Worm (Caenorhabditis elegans) whole organism, L2 larva: ENCODE measurements around the gene F54F12.1.
A peak's percentile ranks its signal among the peaks of the same experiment; 100 is the strongest.

Source experiments
- C34F6.9 ChIP-seq: fragments of 150-350 bp; optimal IDR thresholded peaks from 2 replicates; lab custom pipeline; 2014; ENCODE audit warnings: missing biosample characterization, missing genetic modification characterization
- F13H6.1 ChIP-seq: sonication (generic microtip); optimal IDR thresholded peaks from 2 replicates; lab custom pipeline; 2016; ENCODE audit warnings: missing genetic modification characterization, missing compliant biosample characterization
- Y55F3AM.14 ChIP-seq: fragments of 200-800 bp; sonication (Bioruptor generic); optimal IDR thresholded peaks from 2 replicates; lab custom pipeline; 2018; ENCODE audit warnings: mild to moderate bottlenecking, missing genetic modification characterization, missing compliant biosample characterization
- aly-2 ChIP-seq: fragments of 150-350 bp; optimal IDR thresholded peaks from 2 replicates; lab custom pipeline; 2014; ENCODE audit warnings: missing biosample characterization, missing genetic modification characterization
- blmp-1 ChIP-seq: sonication (generic microtip); optimal IDR thresholded peaks from 2 replicates; lab custom pipeline; 2017; ENCODE audit warnings: missing genetic modification characterization, mild to moderate bottlenecking, missing compliant biosample characterization, antibody characterized with exemption, moderate library complexity; ENCODE audit not compliant: insufficient read depth
- ceh-82 ChIP-seq: fragments of 150-350 bp; optimal IDR thresholded peaks from 2 replicates; lab custom pipeline; 2014; ENCODE audit warnings: missing biosample characterization, missing genetic modification characterization
- crh-2 ChIP-seq: sonication (generic microtip); optimal IDR thresholded peaks from 2 replicates; lab custom pipeline; 2017; ENCODE audit warnings: missing biosample characterization, missing genetic modification characterization
- dmd-4 ChIP-seq: sonication (generic microtip); optimal IDR thresholded peaks from 2 replicates; lab custom pipeline; 2017; ENCODE audit warnings: missing biosample characterization, missing genetic modification characterization
- egl-27 ChIP-seq: sonication (generic microtip); optimal IDR thresholded peaks from 3 replicates; lab custom pipeline; 2017; ENCODE audit warnings: missing biosample characterization, missing genetic modification reagents, missing genetic modification characterization
- elt-1 ChIP-seq: fragments of 150-350 bp; optimal IDR thresholded peaks from 2 replicates; lab custom pipeline; 2014; ENCODE audit warnings: missing biosample characterization, missing genetic modification characterization
- elt-3 ChIP-seq: sonication (generic microtip); optimal IDR thresholded peaks from 2 replicates; lab custom pipeline; 2017; ENCODE audit warnings: missing biosample characterization, missing genetic modification characterization
- lin-11 ChIP-seq: fragments of 150-350 bp; sonication (generic microtip); optimal IDR thresholded peaks from 2 replicates; lab custom pipeline; 2014; ENCODE audit warnings: missing biosample characterization, missing genetic modification characterization, inconsistent platforms, mixed read lengths
- lin-13 ChIP-seq: fragments of 150-350 bp; optimal IDR thresholded peaks from 2 replicates; lab custom pipeline; 2014; ENCODE audit warnings: missing biosample characterization, missing genetic modification reagents, missing genetic modification characterization
- lsy-2 ChIP-seq, 2 experiments: fragments of 150-350 bp in 1 of 2; sonication (generic microtip) in 1 of 2; optimal IDR thresholded peaks; 2 replicates each; lab custom pipeline; 2014 to 2017; ENCODE audit warnings: missing biosample characterization in 2 of 2, missing genetic modification characterization in 2 of 2
- mab-5 ChIP-seq: fragments of 150-350 bp; optimal IDR thresholded peaks from 2 replicates; lab custom pipeline; 2014; ENCODE audit warnings: missing biosample characterization, missing genetic modification characterization
- mbf-1 ChIP-seq: sonication (generic microtip); optimal IDR thresholded peaks from 2 replicates; lab custom pipeline; 2017; ENCODE audit warnings: missing biosample characterization, missing genetic modification characterization
- mdl-1 ChIP-seq, 2 experiments: fragments of 150-350 bp in 1 of 2; sonication (generic microtip) in 1 of 2; optimal IDR thresholded peaks; 2 replicates each; lab custom pipeline; 2017; ENCODE audit warnings: missing biosample characterization in 2 of 2, missing genetic modification characterization in 2 of 2
- nhr-10 ChIP-seq: sonication (generic microtip); optimal IDR thresholded peaks from 2 replicates; lab custom pipeline; 2017; ENCODE audit warnings: missing biosample characterization, missing genetic modification characterization
- nhr-12 ChIP-seq: fragments of 150-350 bp; optimal IDR thresholded peaks from 2 replicates; lab custom pipeline; 2014; ENCODE audit warnings: missing biosample characterization, missing genetic modification characterization
- nhr-129 ChIP-seq: fragments of 150-350 bp; optimal IDR thresholded peaks from 2 replicates; lab custom pipeline; 2014; ENCODE audit warnings: missing biosample characterization, missing genetic modification characterization
- nhr-21 ChIP-seq: fragments of 150-350 bp; optimal IDR thresholded peaks from 2 replicates; lab custom pipeline; 2014; ENCODE audit warnings: missing biosample characterization, missing genetic modification characterization
- nhr-23 ChIP-seq: fragments of 150-350 bp; optimal IDR thresholded peaks from 2 replicates; lab custom pipeline; 2014; ENCODE audit warnings: missing biosample characterization, missing genetic modification reagents, missing genetic modification characterization
- nhr-237 ChIP-seq: fragments of 150-350 bp; optimal IDR thresholded peaks from 2 replicates; lab custom pipeline; 2014; ENCODE audit warnings: missing biosample characterization, missing genetic modification characterization
- nhr-25 ChIP-seq: fragments of 150-350 bp; sonication (generic microtip); optimal IDR thresholded peaks from 3 replicates; lab custom pipeline; 2014; ENCODE audit warnings: missing biosample characterization, missing genetic modification characterization
- nhr-6 ChIP-seq: fragments of 150-350 bp; optimal IDR thresholded peaks from 2 replicates; lab custom pipeline; 2014; ENCODE audit warnings: missing biosample characterization, missing genetic modification characterization
- peb-1 ChIP-seq: fragments of 150-350 bp; optimal IDR thresholded peaks from 2 replicates; lab custom pipeline; 2014; ENCODE audit warnings: missing biosample characterization, missing genetic modification characterization
- sem-4 ChIP-seq: fragments of 150-350 bp; optimal IDR thresholded peaks from 2 replicates; lab custom pipeline; 2014; ENCODE audit warnings: missing biosample characterization, missing genetic modification reagents, missing genetic modification characterization
- sma-9 ChIP-seq, 2 experiments: fragments of 150-350 bp in 1 of 2; sonication (generic microtip) in 1 of 2; optimal IDR thresholded peaks; 2 replicates each; lab custom pipeline; 2014 to 2016; ENCODE audit warnings: missing genetic modification characterization in 2 of 2, mild to moderate bottlenecking in 1 of 2, missing biosample characterization in 1 of 2, missing compliant biosample characterization in 1 of 2, missing genetic modification reagents in 1 of 2, moderate library complexity in 1 of 2
- unc-39 ChIP-seq: fragments of 150-350 bp; optimal IDR thresholded peaks from 2 replicates; lab custom pipeline; 2014; ENCODE audit warnings: missing biosample characterization, missing genetic modification characterization
- unc-55 ChIP-seq: fragments of 150-350 bp; sonication (generic microtip); optimal IDR thresholded peaks from 3 replicates; lab custom pipeline; 2014; ENCODE audit warnings: missing biosample characterization, missing genetic modification reagents, missing genetic modification characterization
- zag-1 ChIP-seq: fragments of 150-350 bp; optimal IDR thresholded peaks from 2 replicates; lab custom pipeline; 2014; ENCODE audit warnings: missing biosample characterization, missing genetic modification characterization
- ztf-1 ChIP-seq: fragments of 200-800 bp; sonication (Bioruptor generic); conservative IDR thresholded peaks from 2 replicates; pipeline ENCODE4 v1.3.6; 2022; ENCODE audit warnings: missing genetic modification characterization, missing compliant biosample characterization
- ztf-4 ChIP-seq: fragments of 150-350 bp; optimal IDR thresholded peaks from 2 replicates; lab custom pipeline; 2014; ENCODE audit warnings: missing biosample characterization, missing genetic modification characterization

F54F12.1 gene

DNA sequence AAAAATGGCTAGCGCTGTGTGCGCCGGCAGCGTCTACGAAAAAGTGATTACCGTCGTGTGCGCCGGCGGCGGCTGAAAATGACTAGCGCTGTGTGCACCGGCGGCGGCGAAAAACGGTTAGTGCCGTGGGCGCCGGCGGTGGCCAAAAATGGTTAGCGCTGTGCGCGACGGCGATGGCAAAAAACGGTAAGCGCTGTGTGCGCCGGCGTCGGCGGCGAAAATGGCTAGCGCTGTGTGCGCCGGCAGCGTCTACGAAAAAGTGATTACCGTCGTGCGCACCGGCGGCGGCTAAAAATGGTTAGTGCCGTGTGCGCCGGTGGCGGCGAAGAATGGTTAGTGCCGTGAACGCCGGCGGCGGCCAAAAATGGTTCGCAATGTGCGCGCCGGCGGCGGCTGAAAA, 37.1 kb upstream of the F54F12.1 start:
- TF ChIP-seq nhr-10 = no peak
- no peak for TF ChIP-seq nhr-129 (tag; lab: Kevin White, UChicago)
- no peak for TF ChIP-seq blmp-1 (tag; lab: Kevin White, UChicago)

DNA sequence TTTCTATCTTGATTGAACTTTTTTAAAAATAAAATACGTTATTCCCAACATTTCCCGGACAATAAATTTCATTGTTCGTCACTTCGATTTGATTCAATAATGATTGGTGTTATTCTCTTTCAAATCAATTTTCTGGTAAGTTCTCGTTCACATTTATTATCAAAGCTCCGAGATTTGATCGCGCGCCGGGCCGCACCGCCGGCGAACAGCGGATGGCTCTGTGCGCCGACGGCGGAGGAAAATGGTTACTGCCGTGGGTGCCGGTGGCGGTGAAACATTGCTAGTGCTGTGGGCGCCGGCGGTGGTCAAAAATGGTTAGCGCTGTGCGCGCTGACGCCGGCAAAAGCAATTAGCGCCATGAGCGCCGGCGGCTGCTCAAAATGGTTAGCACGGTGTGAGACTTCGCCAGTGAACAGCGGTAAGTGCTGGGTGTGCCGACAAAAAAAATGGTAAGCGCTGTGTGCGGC, 35.9 kb upstream of the F54F12.1 start, which contains the start of gene Y39E4B.13:
Gene Y39E4B.13, plus strand, starts transcription at position 51 of the 467 bp plus-strand sequence.
- TF ChIP-seq ztf-4 (no peak), elt-3 (no peak), nhr-23 (tag; lab: Kevin White, UChicago) (no peak), F13H6.1 (no peak), zag-1 (tag; lab: Kevin White, UChicago) (no peak)

DNA sequence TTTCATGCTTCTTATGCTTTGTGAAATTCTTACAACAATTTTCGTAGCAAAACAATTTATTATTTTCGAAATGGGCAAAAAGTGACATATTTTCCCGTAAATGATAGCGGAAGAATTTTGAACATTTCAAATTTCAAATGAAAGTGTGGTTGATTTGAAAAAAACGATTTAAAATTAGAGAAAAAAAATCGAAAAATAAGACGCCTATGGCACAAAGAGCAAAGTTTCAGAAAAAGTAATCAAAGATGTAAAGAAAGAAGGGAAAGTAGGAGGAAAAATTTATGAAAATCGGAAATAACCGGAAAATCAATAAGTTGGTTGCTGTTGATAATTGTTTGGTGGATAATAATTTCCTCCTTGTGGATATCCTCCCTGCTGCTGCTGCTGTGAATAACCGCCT, 32.2 kb upstream of the F54F12.1 start:
- TF ChIP-seq ztf-4 = no peak

DNA sequence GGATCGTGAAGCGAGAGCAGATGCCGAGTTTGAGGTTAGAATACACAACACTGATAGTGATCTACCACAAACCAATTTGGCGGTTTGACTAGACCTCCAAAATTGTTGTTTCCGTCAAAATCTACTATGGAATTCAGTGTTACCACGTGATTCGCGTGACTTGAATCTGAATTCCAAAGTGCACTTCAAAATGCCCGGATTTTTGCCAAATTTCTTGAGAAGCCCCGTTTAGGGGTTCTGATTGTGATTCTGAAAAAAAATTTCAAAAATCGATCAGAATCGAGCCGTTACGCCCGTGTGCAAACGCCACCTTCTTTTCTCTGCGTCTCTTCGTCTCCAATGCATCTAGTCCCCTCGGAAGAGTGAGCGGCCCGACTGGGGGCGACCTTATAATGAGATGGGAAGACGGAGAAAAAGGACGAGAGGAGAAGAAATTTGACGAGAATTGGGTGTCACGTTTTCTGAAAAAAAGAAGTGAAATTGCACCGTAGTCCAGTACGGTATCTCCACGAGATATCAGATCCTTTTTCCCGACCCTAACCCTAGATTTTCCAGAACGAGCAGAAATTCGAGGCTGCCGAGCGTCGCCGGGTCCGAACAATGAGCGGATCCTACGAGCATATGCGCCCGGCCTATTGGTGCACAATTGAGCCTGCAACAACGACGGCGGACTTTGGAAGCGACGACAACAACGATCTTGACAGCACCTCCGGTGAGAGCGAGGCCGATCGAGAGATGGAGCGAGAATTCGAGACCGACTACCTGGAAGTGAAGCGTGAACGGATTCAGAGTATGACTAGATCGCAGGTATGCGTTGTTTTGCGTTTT, 16.4 kb upstream of the F54F12.1 start:
- TF ChIP-seq zag-1 (tag; lab: Kevin White, UChicago) (no peak), mab-5 (tag; lab: Kevin White, UChicago) (no peak), crh-2 (tag; lab: Kevin White, UChicago) (peak; percentile 30), nhr-23 (tag; lab: Kevin White, UChicago) (no peak), ztf-4 (no peak), sem-4 (tag; lab: Kevin White, UChicago) (peak; percentile 81), lin-13 (GFP tag; lab: Kevin White, UChicago) (peak; percentile 10), C34F6.9 (tag; lab: Kevin White, UChicago) (peak; percentile 23), egl-27 (tag; lab: Kevin White, UChicago) (no peak), nhr-25 (tag; lab: Kevin White, UChicago) (peak; percentile 41), lin-11 (tag; lab: Kevin White, UChicago) (no peak), ztf-1 (GFP tag; lab: Robert Waterston, UW) (no peak), ceh-82 (no peak), nhr-6 (tag; lab: Kevin White, UChicago) (no peak), unc-55 (GFP tag; lab: Kevin White, UChicago) (peak; percentile 2), peb-1 (tag; lab: Kevin White, UChicago) (no peak), lsy-2 (tag; optimal IDR thresholded peaks at IDR 0.05; lab: Kevin White, UChicago) (peak in 1 of 2 experiments; percentile 58), Y55F3AM.14 (GFP tag; lab: Kevin White, UChicago) (no peak), aly-2 (tag; lab: Kevin White, UChicago) (no peak), mbf-1 (tag; lab: Kevin White, UChicago) (no peak), nhr-129 (tag; lab: Kevin White, UChicago) (no peak), elt-3 (no peak), unc-39 (tag; lab: Kevin White, UChicago) (no peak), nhr-12 (no peak), blmp-1 (tag; lab: Kevin White, UChicago) (peak; percentile 11), sma-9 (GFP tag; optimal IDR thresholded peaks at IDR 0.05; lab: Kevin White, UChicago) (peak; percentile 33), sma-9 (tag; optimal IDR thresholded peaks at IDR 0.05; lab: Kevin White, UChicago) (no peak), elt-1 (no peak), dmd-4 (tag; lab: Kevin White, UChicago) (no peak), F13H6.1 (peak; percentile 5), nhr-21 (tag; lab: Kevin White, UChicago) (peak; percentile 48), nhr-10 (no peak), nhr-237 (tag; lab: Kevin White, UChicago) (no peak), mdl-1 (tag; optimal IDR thresholded peaks at IDR 0.05; lab: Kevin White, UChicago) (peak in 1 of 2 experiments; percentile 14)
